Fruit fly (Drosophila melanogaster): Measurements from ENCODE around the gene CG12498.
A peak's percentile ranks its signal among the peaks of the same experiment; 100 is the strongest.

Gene CG12498

dm6 chrX:2786553-2787118 is 23.0 kb upstream of the CG12498 start (continued):
- peak; percentile 46 for TF ChIP-seq exex (tag; optimal IDR thresholded peaks at IDR 0.05)
- TF ChIP-seq dati (GFP tag; IDR thresholded peaks at IDR 0.05) = peak; percentile 64
- peak; percentile 25 for TF ChIP-seq TFAM (GFP tag; optimal IDR thresholded peaks at IDR 0.05)
- peak; percentile 73 for TF ChIP-seq pum (GFP tag; optimal IDR thresholded peaks at IDR 0.05)
- peak; percentile 66 for TF ChIP-seq CG15696 (tag; optimal IDR thresholded peaks at IDR 0.05)
- TF ChIP-seq CG18011 (GFP tag; optimal IDR thresholded peaks at IDR 0.05) = peak; percentile 66
- TF ChIP-seq CG17359 (tag; optimal IDR thresholded peaks at IDR 0.05) = peak; percentile 93
- peak; percentile 80 for TF ChIP-seq CG10959 (GFP tag; IDR thresholded peaks at IDR 0.05)
- peak; percentile 41 for TF ChIP-seq CG8359 (GFP tag; optimal IDR thresholded peaks at IDR 0.05; ENCODE audit: borderline replicate concordance)
- TF ChIP-seq CG42726 (GFP tag; IDR thresholded peaks at IDR 0.05; ENCODE audit: partially characterized antibody) = no peak
- no peak for TF ChIP-seq D (optimal IDR thresholded peaks at IDR 0.05)
- peak; percentile 58 for TF ChIP-seq D (GFP tag; optimal IDR thresholded peaks at IDR 0.05)
- peak; percentile 68 for TF ChIP-seq CG6683 (GFP tag; optimal IDR thresholded peaks at IDR 0.05)
- peak; percentile 80 for TF ChIP-seq sr (GFP tag; IDR thresholded peaks at IDR 0.05)
- peak; percentile 85 for TF ChIP-seq ems (GFP tag; optimal IDR thresholded peaks at IDR 0.05)
- peak; percentile 67 for TF ChIP-seq CG3995 (GFP tag; optimal IDR thresholded peaks at IDR 0.05)
- TF ChIP-seq CG14050 (GFP tag; IDR thresholded peaks at IDR 0.05) = peak; percentile 89
- no peak for TF ChIP-seq twi (tag; optimal IDR thresholded peaks at IDR 0.05)
- TF ChIP-seq CG12299 (tag; optimal IDR thresholded peaks at IDR 0.05) = peak; percentile 56
- TF ChIP-seq Sry-δ (GFP tag; optimal IDR thresholded peaks at IDR 0.05) = peak; percentile 50
- peak; percentile 82; the same call in 2 of the 3 replicates for TF ChIP-seq CG11093 (GFP tag; IDR thresholded peaks at IDR 0.05)
- peak; percentile 82 for TF ChIP-seq Antp (GFP tag; optimal IDR thresholded peaks at IDR 0.05)
- peak; percentile 94 for TF ChIP-seq Ptx1 (GFP tag; IDR thresholded peaks at IDR 0.05)
- no peak for TF ChIP-seq pfk (GFP tag; optimal IDR thresholded peaks at IDR 0.05)
- peak; percentile 63 for TF ChIP-seq Myb (GFP tag; optimal IDR thresholded peaks at IDR 0.05)
- TF ChIP-seq CG10543 (GFP tag; optimal IDR thresholded peaks at IDR 0.05) = no peak
- no peak for TF ChIP-seq amos (GFP tag; IDR thresholded peaks at IDR 0.05; ENCODE audit: partially characterized antibody)
- TF ChIP-seq en (GFP tag; optimal IDR thresholded peaks at IDR 0.05) = peak; percentile 81
- TF ChIP-seq CG11504 (tag; optimal IDR thresholded peaks at IDR 0.05) = peak; percentile 92
- no peak for TF ChIP-seq knrl (GFP tag; IDR thresholded peaks at IDR 0.05; ENCODE audit: partially characterized antibody)
- peak; percentile 88 for TF ChIP-seq zfh2 (GFP tag; optimal IDR thresholded peaks at IDR 0.05)
- TF ChIP-seq Camta (GFP tag; optimal IDR thresholded peaks at IDR 0.05) = peak; percentile 87
- TF ChIP-seq p53 (GFP tag; optimal IDR thresholded peaks at IDR 0.05) = peak; percentile 24
- TF ChIP-seq Ravus (GFP tag; IDR thresholded peaks at IDR 0.05) = peak; percentile 90
- no peak for TF ChIP-seq Sry-β (GFP tag; optimal IDR thresholded peaks at IDR 0.05)
- no peak for TF ChIP-seq ftz-f1 (GFP tag; optimal IDR thresholded peaks at IDR 0.05)
- no peak for TF ChIP-seq fd64A (GFP tag; optimal IDR thresholded peaks at IDR 0.05)
- peak; percentile 82; the same call in 1 of the 3 replicates for TF ChIP-seq C15 (GFP tag; IDR thresholded peaks at IDR 0.05)
- TF ChIP-seq tna (GFP tag; IDR thresholded peaks at IDR 0.05; ENCODE audit: partially characterized antibody) = no peak
- peak; percentile 76; the same call in 2 of the 3 replicates for TF ChIP-seq CG2199 (GFP tag; IDR thresholded peaks at IDR 0.05)
- TF ChIP-seq nom (GFP tag; optimal IDR thresholded peaks at IDR 0.05) = peak; percentile 73
- TF ChIP-seq Bteb2 (GFP tag; optimal IDR thresholded peaks at IDR 0.05) = peak; percentile 91
- no peak for TF ChIP-seq Tbp (GFP tag; optimal IDR thresholded peaks at IDR 0.05)
- peak; percentile 91 for TF ChIP-seq Hsf (GFP tag; optimal IDR thresholded peaks at IDR 0.05)
- TF ChIP-seq CG17802 (tag; optimal IDR thresholded peaks at IDR 0.05) = peak; percentile 56
- TF ChIP-seq CG13123 (GFP tag; optimal IDR thresholded peaks at IDR 0.05) = peak; percentile 78
- no peak for TF ChIP-seq CG7745 (tag; optimal IDR thresholded peaks at IDR 0.05)
- TF ChIP-seq Doc2 (GFP tag; IDR thresholded peaks at IDR 0.05) = peak; percentile 66
- no peak for TF ChIP-seq Elba2 (GFP tag; optimal IDR thresholded peaks at IDR 0.05)
- TF ChIP-seq danr (GFP tag; IDR thresholded peaks at IDR 0.05) = peak; percentile 83
